Worm (Caenorhabditis elegans): ENCODE results near the gene Y82E9BL.18.
A peak's percentile ranks its signal among the peaks of the same experiment; 100 is the strongest.

Y82E9BL.18 gene

DNA sequence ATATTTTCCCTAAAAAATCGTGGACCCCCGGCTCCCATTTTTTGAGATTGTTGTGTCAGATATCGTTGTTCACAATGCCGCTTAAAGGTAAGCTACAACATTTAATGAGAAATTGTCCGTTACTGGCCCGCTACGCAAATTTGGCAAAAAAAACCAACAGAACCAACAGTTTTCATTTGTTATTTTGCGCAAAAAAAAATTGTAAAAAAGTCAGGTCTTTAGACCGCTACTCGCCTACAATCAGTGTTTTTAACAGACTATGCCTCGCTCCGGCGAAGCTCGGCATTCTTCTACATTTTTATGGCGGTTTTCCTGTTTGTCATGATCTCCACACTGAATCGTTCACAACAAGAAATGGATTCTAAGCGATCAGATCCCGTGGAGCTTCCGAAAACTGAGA is 17.7 kb upstream of the Y82E9BL.18 start, which contains the start of gene Y82E9BL.12:
Gene Y82E9BL.12, plus strand, starts transcription at position 301 of the 400 bp plus-strand sequence.
- no peak for TF ChIP-seq nhr-48 (tag; optimal IDR thresholded peaks at IDR 0.05)
- no peak for TF ChIP-seq nhr-42 (GFP tag; IDR thresholded peaks at IDR 0.05)
- no peak for TF ChIP-seq duxl-1 (tag; optimal IDR thresholded peaks at IDR 0.05; ENCODE audit: poor library complexity)
- TF ChIP-seq vab-7 (GFP tag; IDR thresholded peaks at IDR 0.05): no peak
- TF ChIP-seq hif-1 (tag; optimal IDR thresholded peaks at IDR 0.05): no peak
- no peak for TF ChIP-seq nhr-41 (GFP tag; IDR thresholded peaks at IDR 0.05)
- no peak for TF ChIP-seq aly-2 (tag; optimal IDR thresholded peaks at IDR 0.05)
- TF ChIP-seq nhr-237 (tag; optimal IDR thresholded peaks at IDR 0.05): no peak
- no peak for TF ChIP-seq nhr-102 (tag; optimal IDR thresholded peaks at IDR 0.05)
- TF ChIP-seq daf-8 (GFP tag; IDR thresholded peaks at IDR 0.05): no peak

DNA sequence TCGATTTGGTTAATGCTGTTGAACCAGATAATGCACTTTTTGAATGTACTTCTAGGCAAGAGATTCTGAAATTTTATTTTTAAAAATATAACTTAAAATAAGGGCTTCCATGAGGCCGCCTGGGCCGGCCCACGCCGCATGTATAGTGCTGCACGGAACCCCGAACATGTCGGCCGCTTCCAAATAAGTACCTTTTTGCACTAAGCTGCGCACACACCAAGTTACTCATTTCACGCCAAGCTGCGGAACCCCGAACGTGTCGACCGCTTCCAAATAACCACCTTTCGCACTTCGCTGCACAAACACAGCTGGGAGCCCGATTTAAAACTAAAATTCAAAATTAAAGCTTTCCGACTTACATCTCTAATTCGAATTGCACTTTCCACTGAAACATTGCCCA is 15.2 kb upstream of the Y82E9BL.18 start:
- TF ChIP-seq ceh-28 (tag; optimal IDR thresholded peaks at IDR 0.05) (no peak), hif-1 (tag; optimal IDR thresholded peaks at IDR 0.05) (no peak), F44E2.7 (GFP tag; IDR thresholded peaks at IDR 0.05) (no peak), zip-2 (tag; optimal IDR thresholded peaks at IDR 0.05) (no peak), sdz-12 (GFP tag; optimal IDR thresholded peaks at IDR 0.05) (no peak), zag-1 (tag; optimal IDR thresholded peaks at IDR 0.05) (no peak), unc-62 (GFP tag; optimal IDR thresholded peaks at IDR 0.05 in 1 of 2) (no peak), unc-62 (tag; optimal IDR thresholded peaks at IDR 0.05) (no peak), set-16 (GFP tag; IDR thresholded peaks at IDR 0.05) (no peak), lin-15B (tag; optimal IDR thresholded peaks at IDR 0.05) (no peak), saeg-2 (GFP tag; IDR thresholded peaks at IDR 0.05) (no peak), Y48G9A.11 (GFP tag; IDR thresholded peaks at IDR 0.05) (no peak), R02D3.7 (tag; optimal IDR thresholded peaks at IDR 0.05) (no peak), nhr-42 (GFP tag; IDR thresholded peaks at IDR 0.05) (no peak), F37D6.2 (tag; optimal IDR thresholded peaks at IDR 0.05) (no peak), ama-1 (optimal IDR thresholded peaks at IDR 0.05) (no peak), F26F4.8 (GFP tag; conservative IDR thresholded peaks at IDR 0.05) (no peak), egl-27 (tag; optimal IDR thresholded peaks at IDR 0.05) (no peak)

DNA sequence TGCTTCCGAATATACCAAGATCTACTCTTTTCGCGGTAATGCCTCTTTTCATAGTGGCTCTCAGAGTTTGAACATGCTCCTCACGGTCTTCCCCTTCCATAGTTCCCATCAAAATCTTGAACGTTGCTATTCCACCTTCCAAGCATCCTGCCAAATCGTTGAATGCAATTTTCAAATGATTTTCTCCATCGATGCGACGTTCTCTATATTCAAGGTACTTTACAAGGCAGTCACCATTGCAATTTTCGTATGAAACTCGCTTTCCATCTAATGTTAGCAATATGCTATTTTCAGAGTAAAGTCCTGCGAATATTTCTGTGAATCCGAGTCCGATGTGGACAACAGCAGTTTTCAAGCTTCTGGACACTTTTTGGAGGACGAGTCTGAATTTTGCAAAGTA is 12.3 kb upstream of the Y82E9BL.18 start:
- peak in 1 of 2 experiments; percentile 95 for TF ChIP-seq unc-62 (GFP tag; optimal IDR thresholded peaks at IDR 0.05 in 1 of 2)
- no peak for TF ChIP-seq unc-62 (tag; optimal IDR thresholded peaks at IDR 0.05)
- TF ChIP-seq dmd-6 (GFP tag; IDR thresholded peaks at IDR 0.05): no peak

DNA sequence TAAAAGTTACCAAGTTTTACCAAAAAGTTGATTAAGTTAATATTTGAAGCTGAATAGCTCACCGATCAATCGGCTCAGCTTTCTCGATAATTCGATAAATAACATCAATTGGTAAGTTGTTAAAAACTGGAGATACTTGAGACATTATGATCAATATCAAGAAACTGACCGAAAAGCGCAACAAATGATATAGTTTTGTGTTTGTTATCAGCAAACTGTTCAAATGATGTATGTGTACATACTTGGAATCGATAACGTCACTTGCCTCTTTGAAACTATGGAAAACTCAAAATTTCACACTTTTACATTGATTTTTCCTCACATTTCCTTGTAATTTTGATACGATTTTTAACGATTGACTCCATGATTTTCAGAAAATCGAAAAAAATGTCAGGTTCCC is 11.6 kb upstream of the Y82E9BL.18 start, which contains the start of the genes fbxa-80 and fbxa-19:
Gene fbxa-80, minus strand, starts transcription at position 173 of the 400 bp plus-strand sequence.
Gene fbxa-19, plus strand, starts transcription at position 364 of the 400 bp plus-strand sequence.
- TF ChIP-seq unc-39 (tag; optimal IDR thresholded peaks at IDR 0.05) (no peak), snpc-4 (tag; optimal IDR thresholded peaks at IDR 0.05) (no peak), D1046.2 (GFP tag; IDR thresholded peaks at IDR 0.05) (no peak), lin-39 (tag; optimal IDR thresholded peaks at IDR 0.05) (no peak), daf-16 (GFP tag; optimal IDR thresholded peaks at IDR 0.05) (no peak), daf-16 (tag; optimal IDR thresholded peaks at IDR 0.05) (peak; percentile 56), set-16 (GFP tag; IDR thresholded peaks at IDR 0.05) (no peak), lir-3 (tag; optimal IDR thresholded peaks at IDR 0.05) (no peak), dmd-8 (GFP tag; IDR thresholded peaks at IDR 0.05) (no peak), pqm-1 (tag; optimal IDR thresholded peaks at IDR 0.05) (peak; percentile 80), sdz-12 (GFP tag; optimal IDR thresholded peaks at IDR 0.05) (no peak), zfp-3 (GFP tag; conservative IDR thresholded peaks at IDR 0.05) (no peak), hlh-11 (tag; optimal IDR thresholded peaks at IDR 0.05) (peak; percentile 20), dmd-6 (GFP tag; IDR thresholded peaks at IDR 0.05) (peak; percentile 46), nhr-28 (tag; optimal IDR thresholded peaks at IDR 0.05) (peak; percentile 77), nhr-11 (tag; optimal IDR thresholded peaks at IDR 0.05) (no peak), hif-1 (tag; optimal IDR thresholded peaks at IDR 0.05) (no peak), snpc-1.2 (GFP tag; IDR thresholded peaks at IDR 0.05) (no peak), Y105C5A.15 (GFP tag; IDR thresholded peaks at IDR 0.05) (no peak), unc-130 (GFP tag; optimal IDR thresholded peaks at IDR 0.05) (no peak), dve-1 (tag; optimal IDR thresholded peaks at IDR 0.05; ENCODE audit: insufficient read depth) (no peak), spr-3 (GFP tag; optimal IDR thresholded peaks at IDR 0.05) (no peak), aha-1 (tag) (no peak), lin-13 (GFP tag; optimal IDR thresholded peaks at IDR 0.05) (no peak), daf-12 (tag; optimal IDR thresholded peaks at IDR 0.05) (no peak), hlh-30 (tag; optimal IDR thresholded peaks at IDR 0.05; ENCODE audit: insufficient read depth) (no peak)

Data from whole organism, L4 larva.